Fruit fly (Drosophila melanogaster): ENCODE data around the gene Sol1.

DNA sequence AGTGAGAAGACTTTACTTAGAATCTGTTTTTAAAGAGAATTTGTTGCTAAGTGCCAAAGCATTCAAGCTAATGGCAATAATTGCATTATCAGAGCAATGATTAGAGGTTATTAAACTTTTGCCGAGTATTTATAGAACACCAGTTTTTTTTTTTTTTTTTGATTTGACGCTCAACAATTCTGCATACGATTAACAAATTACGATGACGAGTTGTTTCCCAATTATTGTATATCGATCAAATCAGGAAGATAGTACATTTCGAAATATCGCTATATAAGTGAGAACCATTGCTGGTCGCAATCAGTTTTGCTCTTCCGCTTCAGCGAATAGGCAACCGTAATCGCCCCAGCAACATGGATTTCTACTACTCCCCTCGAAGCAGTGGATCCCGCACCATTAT, 12.2 kb upstream of the Sol1 start, which contains the start of gene GstD4:
- TF ChIP-seq psq (optimal IDR thresholded peaks at IDR 0.05) (no peak), h (optimal IDR thresholded peaks at IDR 0.05) (no peak), insv (optimal IDR thresholded peaks at IDR 0.05) (no peak), ttk (optimal IDR thresholded peaks at IDR 0.05) (no peak), Sin3A (optimal IDR thresholded peaks at IDR 0.05) (no peak), Myc (optimal IDR thresholded peaks at IDR 0.05) (no peak)

Measured in Kc167 (cell line).